Fruit fly (Drosophila melanogaster): Measurements from ENCODE around the gene Mitofilin.

Mitofilin gene

DNA sequence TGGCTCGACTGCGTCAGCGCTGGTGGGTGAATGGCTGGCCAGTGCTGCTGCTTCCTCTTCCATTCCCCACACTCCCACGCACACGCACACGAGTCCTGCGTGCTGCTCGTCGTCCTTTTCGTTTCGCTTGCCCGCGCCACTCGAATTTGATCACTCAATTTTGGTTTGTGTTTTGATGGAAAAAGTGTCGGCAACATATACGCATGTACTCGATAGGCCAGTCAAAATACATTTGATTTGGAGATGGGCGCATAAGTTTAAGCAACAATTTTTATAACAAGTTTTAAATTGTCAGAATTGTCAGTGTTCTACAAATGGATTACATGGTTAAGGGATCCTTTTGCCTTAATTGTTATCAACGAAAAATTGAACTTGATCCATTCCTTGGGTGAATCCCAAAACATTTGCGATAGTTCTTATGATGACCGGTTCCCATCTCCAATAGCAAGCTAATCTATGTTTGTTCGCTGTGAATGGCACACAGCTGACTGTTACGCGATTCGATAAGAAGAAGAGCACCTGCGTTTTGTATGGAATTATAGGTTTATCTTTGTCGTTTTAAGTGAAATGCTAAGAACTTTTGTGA lies at the start of gene Mitofilin, which contains the start of gene mRpL35:
Gene Mitofilin (minus strand): TSS at position 295 of the 586 bp plus-strand sequence.
Gene mRpL35 (plus strand): TSS at position 487 of the 586 bp plus-strand sequence.
- TF ChIP-seq CG14711 (tag; optimal IDR thresholded peaks at IDR 0.05), result no peak
- TF ChIP-seq CG12768 (GFP tag; optimal IDR thresholded peaks at IDR 0.05), result peak; percentile 28
- peak; percentile 21 for TF ChIP-seq Mnt (GFP tag; optimal IDR thresholded peaks at IDR 0.05)
- peak; percentile 20 for TF ChIP-seq CG33017 (tag; optimal IDR thresholded peaks at IDR 0.05)
- peak; percentile 28 for TF ChIP-seq CG1620 (GFP tag; optimal IDR thresholded peaks at IDR 0.05)
- peak; percentile 9 for TF ChIP-seq Crg-1 (GFP tag; optimal IDR thresholded peaks at IDR 0.05)
- TF ChIP-seq Hr96 (GFP tag; optimal IDR thresholded peaks at IDR 0.05), result peak; percentile 70
- TF ChIP-seq toe (GFP tag; optimal IDR thresholded peaks at IDR 0.05), result no peak
- TF ChIP-seq pad (GFP tag; optimal IDR thresholded peaks at IDR 0.05), result peak; percentile 48
- TF ChIP-seq CG11617 (GFP tag; optimal IDR thresholded peaks at IDR 0.05), result peak; percentile 70
- peak; percentile 41 for TF ChIP-seq CG7045 (GFP tag; optimal IDR thresholded peaks at IDR 0.05)
- no peak for TF ChIP-seq kay (GFP tag; ENCODE audit: borderline replicate concordance)
- TF ChIP-seq tj (GFP tag; optimal IDR thresholded peaks at IDR 0.05), result peak; percentile 13
- TF ChIP-seq Clk (GFP tag; optimal IDR thresholded peaks at IDR 0.05), result no peak
- no peak for TF ChIP-seq CG5204 (GFP tag; optimal IDR thresholded peaks at IDR 0.05)
- TF ChIP-seq CG7101 (tag; optimal IDR thresholded peaks at IDR 0.05), result peak; percentile 29
- TF ChIP-seq cnc (optimal IDR thresholded peaks at IDR 0.05), result no peak

DNA sequence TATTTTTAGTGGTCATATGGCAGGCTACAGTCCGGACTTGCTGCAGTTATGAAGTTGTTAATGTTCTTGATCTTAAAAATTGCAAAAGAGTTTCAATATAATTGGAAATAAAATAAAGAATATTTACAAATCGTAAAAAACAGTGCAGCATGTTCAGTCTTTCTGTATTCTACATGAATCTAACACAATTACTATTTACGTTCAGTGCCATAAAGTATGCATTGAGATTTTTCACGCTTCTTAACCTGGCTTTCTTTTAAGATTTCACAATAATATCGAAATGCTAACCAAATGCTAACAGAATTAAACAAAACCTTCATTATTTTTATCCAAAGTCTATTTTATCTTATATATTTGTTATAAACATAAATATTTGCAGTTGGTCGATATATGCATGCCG lies 49.4 kb upstream of the Mitofilin start:
- TF ChIP-seq kay (GFP tag; ENCODE audit: borderline replicate concordance) (peak; percentile 72), CG7045 (GFP tag; optimal IDR thresholded peaks at IDR 0.05) (no peak)

DNA sequence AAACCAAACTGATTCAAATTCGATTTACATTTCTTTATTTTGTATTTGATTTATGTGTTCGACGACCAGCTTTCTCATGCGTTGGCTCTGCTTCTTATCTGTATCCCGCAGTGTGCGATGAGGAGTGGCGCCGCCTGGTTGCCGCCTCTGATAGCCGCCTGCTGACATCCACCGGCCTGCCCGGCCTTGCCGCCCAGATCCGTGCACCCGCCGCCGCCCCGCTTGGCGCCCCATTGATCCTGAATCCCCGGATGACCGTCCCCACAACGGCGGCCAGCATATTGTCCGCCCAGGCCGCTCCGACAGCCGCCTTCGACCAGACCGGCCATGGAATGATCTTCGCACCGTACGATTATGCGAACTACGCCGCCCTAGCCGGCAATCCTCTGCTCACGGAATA lies 48.5 kb upstream of the Mitofilin start:
- no peak for TF ChIP-seq kay (GFP tag; ENCODE audit: borderline replicate concordance)
- TF ChIP-seq CG7101 (tag; optimal IDR thresholded peaks at IDR 0.05), result no peak
- TF ChIP-seq pad (GFP tag; optimal IDR thresholded peaks at IDR 0.05), result no peak
- no peak for TF ChIP-seq Hr96 (GFP tag; optimal IDR thresholded peaks at IDR 0.05)
- TF ChIP-seq CG12768 (GFP tag; optimal IDR thresholded peaks at IDR 0.05), result no peak

DNA sequence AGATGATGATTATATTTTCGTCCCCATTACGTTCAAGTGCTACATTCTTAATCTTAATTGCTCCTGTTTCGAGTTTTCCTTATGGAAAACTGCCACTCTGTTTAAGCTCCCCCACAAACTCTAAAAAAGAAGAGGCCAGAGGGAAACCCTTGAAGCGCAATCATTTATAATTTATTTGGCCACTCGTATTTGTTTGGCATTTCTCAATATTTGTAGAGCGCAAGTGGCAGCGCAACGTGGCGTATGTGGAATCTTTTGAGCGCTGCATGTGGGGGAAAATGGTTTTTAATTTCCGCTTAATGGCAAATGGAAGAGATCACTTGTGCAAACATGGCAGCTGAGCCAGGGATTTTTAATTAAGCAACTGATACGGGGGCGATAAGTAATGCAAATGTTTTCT lies 44.1 kb upstream of the Mitofilin start:
- TF ChIP-seq ovo (GFP tag; optimal IDR thresholded peaks at IDR 0.05) (no peak), CG1620 (GFP tag; optimal IDR thresholded peaks at IDR 0.05) (no peak), CG33017 (tag; optimal IDR thresholded peaks at IDR 0.05) (no peak), cic (GFP tag; optimal IDR thresholded peaks at IDR 0.05) (no peak), CG7045 (GFP tag; optimal IDR thresholded peaks at IDR 0.05) (no peak), CG5204 (GFP tag; optimal IDR thresholded peaks at IDR 0.05) (no peak), Mnt (GFP tag; optimal IDR thresholded peaks at IDR 0.05) (no peak), kay (GFP tag; ENCODE audit: borderline replicate concordance) (no peak), CG11617 (GFP tag; optimal IDR thresholded peaks at IDR 0.05) (no peak), pad (GFP tag; optimal IDR thresholded peaks at IDR 0.05) (no peak), CG12768 (GFP tag; optimal IDR thresholded peaks at IDR 0.05) (no peak), Crg-1 (GFP tag; optimal IDR thresholded peaks at IDR 0.05) (no peak), tj (GFP tag; optimal IDR thresholded peaks at IDR 0.05) (no peak), Clk (GFP tag; optimal IDR thresholded peaks at IDR 0.05) (no peak), toe (GFP tag; optimal IDR thresholded peaks at IDR 0.05) (no peak), CG7101 (tag; optimal IDR thresholded peaks at IDR 0.05) (no peak), CG14711 (tag; optimal IDR thresholded peaks at IDR 0.05) (no peak), Hr96 (GFP tag; optimal IDR thresholded peaks at IDR 0.05) (no peak)

DNA sequence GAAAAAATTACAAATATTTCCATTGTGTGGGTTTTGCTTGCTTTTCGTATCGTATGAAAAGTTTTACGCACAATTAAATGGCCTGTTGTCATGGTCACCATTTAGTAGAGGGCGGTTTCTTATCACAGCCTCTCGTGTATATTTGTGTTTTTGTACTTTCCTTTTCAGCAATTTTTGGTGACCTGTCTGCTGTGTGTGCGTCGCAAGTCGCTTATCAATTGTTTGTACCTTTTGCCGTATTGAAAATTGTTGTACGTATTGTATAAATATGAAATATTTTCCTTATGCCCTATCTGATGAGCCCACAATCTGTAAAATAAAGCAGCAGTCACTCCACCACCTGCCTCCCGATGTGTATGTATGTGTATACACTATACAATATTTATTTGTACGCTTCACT lies 43.3 kb upstream of the Mitofilin start:
- TF ChIP-seq ovo (GFP tag; optimal IDR thresholded peaks at IDR 0.05), result no peak
- TF ChIP-seq Mnt (GFP tag; optimal IDR thresholded peaks at IDR 0.05), result no peak
- TF ChIP-seq Crg-1 (GFP tag; optimal IDR thresholded peaks at IDR 0.05), result no peak
- no peak for TF ChIP-seq cnc (optimal IDR thresholded peaks at IDR 0.05)
- no peak for TF ChIP-seq tj (GFP tag; optimal IDR thresholded peaks at IDR 0.05)
- TF ChIP-seq Hr96 (GFP tag; optimal IDR thresholded peaks at IDR 0.05), result no peak
- TF ChIP-seq CG7101 (tag; optimal IDR thresholded peaks at IDR 0.05), result no peak
- TF ChIP-seq CG7045 (GFP tag; optimal IDR thresholded peaks at IDR 0.05), result no peak
- TF ChIP-seq CG11617 (GFP tag; optimal IDR thresholded peaks at IDR 0.05), result no peak
- TF ChIP-seq cic (GFP tag; optimal IDR thresholded peaks at IDR 0.05), result no peak
- TF ChIP-seq Clk (GFP tag; optimal IDR thresholded peaks at IDR 0.05), result no peak
- TF ChIP-seq toe (GFP tag; optimal IDR thresholded peaks at IDR 0.05), result no peak
- no peak for TF ChIP-seq bab1 (GFP tag; optimal IDR thresholded peaks at IDR 0.05)
- no peak for TF ChIP-seq CG1620 (GFP tag; optimal IDR thresholded peaks at IDR 0.05)
- no peak for TF ChIP-seq CG14711 (tag; optimal IDR thresholded peaks at IDR 0.05)
- TF ChIP-seq pad (GFP tag; optimal IDR thresholded peaks at IDR 0.05), result no peak
- no peak for TF ChIP-seq CG12768 (GFP tag; optimal IDR thresholded peaks at IDR 0.05)
- TF ChIP-seq kay (GFP tag; ENCODE audit: borderline replicate concordance), result no peak
- no peak for TF ChIP-seq CG33017 (tag; optimal IDR thresholded peaks at IDR 0.05)
- TF ChIP-seq CG5204 (GFP tag; optimal IDR thresholded peaks at IDR 0.05), result no peak

DNA sequence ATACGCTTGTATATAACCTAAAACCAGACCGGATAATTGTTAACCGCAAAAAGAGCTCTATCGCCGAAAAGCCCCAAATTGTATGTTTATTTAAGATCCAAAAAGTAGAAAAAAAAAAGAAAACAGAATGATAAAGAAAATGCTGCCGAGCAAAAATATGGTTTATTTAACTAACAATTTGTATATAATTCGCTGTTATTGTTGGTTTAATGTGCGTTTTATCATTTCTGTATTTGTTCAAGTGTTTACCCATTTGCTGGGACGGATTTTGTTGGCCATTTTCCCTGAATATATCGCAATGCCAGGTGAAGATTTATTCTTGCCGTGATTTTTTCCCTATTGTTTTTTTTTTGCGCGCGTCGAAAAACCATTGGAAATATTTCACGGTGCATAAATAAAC lies 33.9 kb upstream of the Mitofilin start:
- TF ChIP-seq kay (GFP tag; ENCODE audit: borderline replicate concordance) (peak; percentile 58), CG33017 (tag; optimal IDR thresholded peaks at IDR 0.05) (no peak)

DNA sequence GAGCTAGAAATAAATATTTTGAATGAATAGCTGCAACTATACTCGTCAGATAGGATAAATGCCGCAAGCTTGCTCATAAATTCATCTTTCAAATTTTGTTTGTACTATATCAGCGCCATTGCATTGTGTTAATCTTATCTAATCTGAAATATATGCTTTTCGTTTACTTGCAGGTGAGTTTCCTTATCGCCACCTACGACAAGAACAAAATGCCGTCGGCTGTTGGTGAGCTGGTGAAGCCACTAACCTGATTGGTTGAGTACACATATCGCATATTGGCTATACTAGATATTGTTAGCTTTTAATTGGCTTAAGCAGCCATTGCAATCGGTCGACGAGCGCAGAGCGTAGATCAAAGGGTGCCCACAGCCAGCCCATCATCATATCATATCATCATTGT lies 30.6 kb upstream of the Mitofilin start:
- no peak for TF ChIP-seq CG1620 (GFP tag; optimal IDR thresholded peaks at IDR 0.05)
- TF ChIP-seq CG7045 (GFP tag; optimal IDR thresholded peaks at IDR 0.05), result no peak
